Fruit fly (Drosophila melanogaster) whole organism, embryonic: ENCODE data around the gene CG5515.

Source experiments
- Adf1 ChIP-seq: fragments of 200-800 bp; sonication (Bioruptor generic); IDR thresholded peaks from 2 replicates; pipeline ENCODE4 v1.3.6; 2022; ENCODE audit warnings: missing biosample characterization, missing genetic modification characterization
- Antp ChIP-seq: fragments of 200-800 bp; sonication (Bioruptor generic); optimal IDR thresholded peaks from 3 replicates; lab custom pipeline; 2016; ENCODE audit warnings: missing biosample characterization, missing genetic modification characterization
- BtbVII ChIP-seq: fragments of 200-800 bp; sonication (Bioruptor generic); optimal IDR thresholded peaks from 3 replicates; lab custom pipeline; 2017; ENCODE audit warnings: missing biosample characterization, mild to moderate bottlenecking, missing genetic modification characterization
- CG10321 ChIP-seq: fragments of 200-800 bp; sonication (Bioruptor generic); IDR thresholded peaks from 2 replicates; pipeline ENCODE4 v1.3.6; 2022; ENCODE audit warnings: missing biosample characterization, missing genetic modification characterization
- CG12155 ChIP-seq: fragments of 200-800 bp; sonication (Bioruptor generic); optimal IDR thresholded peaks from 3 replicates; lab custom pipeline; 2016; ENCODE audit warnings: missing biosample characterization, missing genetic modification characterization
- CG13424 ChIP-seq: fragments of 200-800 bp; sonication (Bioruptor generic); optimal IDR thresholded peaks from 2 replicates; lab custom pipeline; 2019; ENCODE audit warnings: missing biosample characterization, mild to moderate bottlenecking, missing genetic modification characterization, moderate library complexity
- CG15269 ChIP-seq: fragments of 200-800 bp; sonication (Bioruptor generic); optimal IDR thresholded peaks from 2 replicates; lab custom pipeline; 2018; ENCODE audit warnings: missing biosample characterization, mild to moderate bottlenecking, missing genetic modification characterization, moderate library complexity
- CG1529 ChIP-seq: fragments of 200-800 bp; sonication (Bioruptor generic); optimal IDR thresholded peaks from 3 replicates; lab custom pipeline; 2018; ENCODE audit warnings: missing biosample characterization, missing genetic modification characterization
- CG2120 ChIP-seq: fragments of 200-800 bp; sonication (Bioruptor generic); optimal IDR thresholded peaks from 3 replicates; lab custom pipeline; 2016; ENCODE audit warnings: missing biosample characterization, missing genetic modification characterization
- CG3065 ChIP-seq: fragments of 200-800 bp; sonication (Bioruptor generic); optimal IDR thresholded peaks from 2 replicates; lab custom pipeline; 2016; ENCODE audit warnings: missing biosample characterization, missing genetic modification characterization
- CG31365 ChIP-seq: fragments of 200-800 bp; sonication (Bioruptor generic); optimal IDR thresholded peaks from 2 replicates; lab custom pipeline; 2018; ENCODE audit warnings: missing biosample characterization, mild to moderate bottlenecking, missing genetic modification characterization
- CG3281 ChIP-seq: fragments of 200-800 bp; sonication (Bioruptor generic); optimal IDR thresholded peaks from 3 replicates; lab custom pipeline; 2017; ENCODE audit warnings: missing biosample characterization, mild to moderate bottlenecking, missing genetic modification characterization
- CG4707 ChIP-seq: fragments of 200-800 bp; sonication (Bioruptor generic); optimal IDR thresholded peaks from 2 replicates; lab custom pipeline; 2018; ENCODE audit warnings: missing biosample characterization, mild to moderate bottlenecking, missing genetic modification characterization, moderate library complexity
- CG4730 ChIP-seq: fragments of 200-800 bp; sonication (Bioruptor generic); IDR thresholded peaks from 2 replicates; pipeline ENCODE4 v1.3.6; 2022; ENCODE audit warnings: missing biosample characterization, missing genetic modification characterization
- CG6272 ChIP-seq: fragments of 200-800 bp; sonication (Bioruptor generic); IDR thresholded peaks from 2 replicates; pipeline ENCODE4 v1.3.6; 2022; ENCODE audit warnings: missing biosample characterization, missing genetic modification characterization
- CG6813 ChIP-seq: fragments of 200-800 bp; sonication (Bioruptor generic); optimal IDR thresholded peaks from 2 replicates; lab custom pipeline; 2017; ENCODE audit warnings: missing biosample characterization, missing genetic modification characterization, mild to moderate bottlenecking, moderate library complexity, missing genetic modification reagents
- CG8478 ChIP-seq: fragments of >200 bp; optimal IDR thresholded peaks from 2 replicates; lab custom pipeline; 2018
- CG9932 ChIP-seq: fragments of 200-800 bp; sonication (Bioruptor generic); IDR thresholded peaks from 2 replicates; pipeline ENCODE4 v1.3.6; 2022; ENCODE audit warnings: missing biosample characterization, missing genetic modification characterization
- CTCF ChIP-seq: fragments of 200-800 bp; sonication (Bioruptor generic); optimal IDR thresholded peaks from 2 replicates; lab custom pipeline; 2017; ENCODE audit warnings: missing biosample characterization, mild to moderate bottlenecking, missing genetic modification characterization, moderate library complexity
- Camta ChIP-seq: fragments of 200-800 bp; sonication (Bioruptor generic); optimal IDR thresholded peaks from 2 replicates; lab custom pipeline; 2016; ENCODE audit warnings: missing biosample characterization, missing genetic modification characterization
- Doc3 ChIP-seq: fragments of 200-800 bp; sonication (Bioruptor generic); IDR thresholded peaks from 3 replicates; pipeline ENCODE4 v1.3.6; 2022; ENCODE audit warnings: missing biosample characterization, missing genetic modification characterization; ENCODE audit not compliant: partially characterized antibody
- Ets65A ChIP-seq: fragments of 200-800 bp; sonication (Bioruptor generic); peaks from one replicate; lab custom pipeline; 2016; ENCODE audit warnings: missing biosample characterization, missing genetic modification characterization
- Fer1 ChIP-seq: fragments of 200-800 bp; sonication (Bioruptor generic); optimal IDR thresholded peaks from 2 replicates; lab custom pipeline; 2017; ENCODE audit warnings: missing biosample characterization, mild to moderate bottlenecking, missing genetic modification characterization
- HLH54F ChIP-seq: fragments of 200-800 bp; sonication (Bioruptor generic); optimal IDR thresholded peaks from 3 replicates; lab custom pipeline; 2016; ENCODE audit warnings: missing biosample characterization, missing genetic modification characterization
- Hmx ChIP-seq: fragments of 200-800 bp; sonication (Bioruptor generic); optimal IDR thresholded peaks from 2 replicates; lab custom pipeline; 2016; ENCODE audit warnings: missing biosample characterization, missing genetic modification characterization
- Hr51 ChIP-seq, 2 experiments: fragments of 200-800 bp; sonication (Bioruptor generic); optimal IDR thresholded peaks; 2 replicates in 1 of 2; 3 replicates in 1 of 2; lab custom pipeline; 2016 to 2018; ENCODE audit warnings: missing biosample characterization in 2 of 2, missing genetic modification characterization in 2 of 2, mild to moderate bottlenecking in 1 of 2, moderate library complexity in 1 of 2
- Lpt ChIP-seq: fragments of >200 bp; optimal IDR thresholded peaks from 2 replicates; lab custom pipeline; 2018; ENCODE audit warnings: missing biosample characterization, missing genetic modification characterization
- NC2β ChIP-seq: fragments of 200-800 bp; sonication (Bioruptor generic); optimal IDR thresholded peaks from 2 replicates; lab custom pipeline; 2016; ENCODE audit warnings: missing biosample characterization, missing genetic modification characterization
- Optix ChIP-seq: fragments of 200-800 bp; sonication (Bioruptor generic); IDR thresholded peaks from 3 replicates; pipeline ENCODE4 v1.3.6; 2022; ENCODE audit warnings: missing biosample characterization, missing genetic modification characterization
- Ptx1 ChIP-seq: fragments of 200-800 bp; sonication (Bioruptor generic); IDR thresholded peaks from 2 replicates; pipeline ENCODE4 v1.3.6; 2022; ENCODE audit warnings: missing biosample characterization, missing genetic modification characterization
- Rx ChIP-seq: fragments of 200-800 bp; sonication (Bioruptor generic); IDR thresholded peaks from 2 replicates; pipeline ENCODE4 v1.3.6; 2022; ENCODE audit warnings: missing biosample characterization, missing genetic modification characterization
- Sox100B ChIP-seq: fragments of 200-800 bp; sonication (Bioruptor generic); optimal IDR thresholded peaks from 3 replicates; lab custom pipeline; 2018; ENCODE audit warnings: missing biosample characterization, mild to moderate bottlenecking, missing genetic modification characterization
- Spps ChIP-seq: fragments of 200-800 bp; sonication (Bioruptor generic); optimal IDR thresholded peaks from 2 replicates; lab custom pipeline; 2018; ENCODE audit warnings: missing biosample characterization, mild to moderate bottlenecking, missing genetic modification characterization
- Sry-δ ChIP-seq: fragments of 200-800 bp; sonication (Bioruptor generic); optimal IDR thresholded peaks from 2 replicates; lab custom pipeline; 2016; ENCODE audit warnings: missing biosample characterization, missing genetic modification characterization
- Trl ChIP-seq, 3 experiments: fragments of >200 bp in 2 of 3; fragments of 200-800 bp in 1 of 3; sonication (Bioruptor generic) in 1 of 3; optimal IDR thresholded peaks; 2 replicates in 1 of 3; 3 replicates in 2 of 3; lab custom pipeline; 2016 to 2017; ENCODE audit warnings: missing biosample characterization in 1 of 3, missing genetic modification characterization in 1 of 3
- Xbp1 ChIP-seq: fragments of 200-800 bp; sonication (Bioruptor generic); optimal IDR thresholded peaks from 3 replicates; lab custom pipeline; 2016; ENCODE audit warnings: missing biosample characterization, mild to moderate bottlenecking, missing genetic modification characterization
- bcd ChIP-seq: fragments of 200-800 bp; sonication (Bioruptor generic); optimal IDR thresholded peaks from 2 replicates; lab custom pipeline; 2017; ENCODE audit warnings: missing biosample characterization, mild to moderate bottlenecking, missing genetic modification characterization
- cad ChIP-seq: fragments of >200 bp; optimal IDR thresholded peaks from 2 replicates; lab custom pipeline; 2017; ENCODE audit warnings: missing biosample characterization, missing genetic modification characterization
- ci ChIP-seq: fragments of 200-800 bp; sonication (Bioruptor generic); IDR thresholded peaks from 3 replicates; pipeline ENCODE4 v1.3.6; 2022; ENCODE audit warnings: missing biosample characterization, missing genetic modification characterization
- crc ChIP-seq: fragments of 200-800 bp; sonication (Bioruptor generic); optimal IDR thresholded peaks from 2 replicates; lab custom pipeline; 2016; ENCODE audit warnings: missing biosample characterization, missing genetic modification characterization
- dmrt11E ChIP-seq: fragments of 200-800 bp; sonication (Bioruptor generic); optimal IDR thresholded peaks from 3 replicates; lab custom pipeline; 2018; ENCODE audit warnings: missing biosample characterization, mild to moderate bottlenecking, missing genetic modification characterization, moderate library complexity
- dpn ChIP-seq, 2 experiments: fragments of 200-800 bp; sonication (Bioruptor generic); optimal IDR thresholded peaks; 3 replicates each; lab custom pipeline; 2016; ENCODE audit warnings: missing biosample characterization in 2 of 2, missing genetic modification characterization in 2 of 2
- fd102C ChIP-seq: fragments of 200-800 bp; sonication (Bioruptor generic); optimal IDR thresholded peaks from 2 replicates; lab custom pipeline; 2018; ENCODE audit warnings: missing biosample characterization, mild to moderate bottlenecking, missing genetic modification characterization, moderate library complexity
- fd96Cb ChIP-seq: fragments of 200-800 bp; sonication (Bioruptor generic); optimal IDR thresholded peaks from 2 replicates; lab custom pipeline; 2018; ENCODE audit warnings: missing biosample characterization, mild to moderate bottlenecking, missing genetic modification characterization, moderate library complexity
- gcm ChIP-seq: fragments of 200-800 bp; sonication (Bioruptor generic); optimal IDR thresholded peaks from 2 replicates; lab custom pipeline; 2019; ENCODE audit warnings: missing biosample characterization, mild to moderate bottlenecking, missing genetic modification characterization, moderate library complexity
- gsb-n ChIP-seq: fragments of 200-800 bp; sonication (Bioruptor generic); optimal IDR thresholded peaks from 3 replicates; lab custom pipeline; 2018; ENCODE audit warnings: missing biosample characterization, mild to moderate bottlenecking, missing genetic modification characterization
- pb ChIP-seq: fragments of 200-800 bp; sonication (Bioruptor generic); optimal IDR thresholded peaks from 3 replicates; lab custom pipeline; 2016; ENCODE audit warnings: missing biosample characterization, missing genetic modification characterization
- ranshi ChIP-seq: fragments of 200-800 bp; sonication (Bioruptor generic); IDR thresholded peaks from 2 replicates; pipeline ENCODE4 v1.3.6; 2022; ENCODE audit warnings: missing biosample characterization, missing genetic modification characterization
- repo ChIP-seq: fragments of 200-800 bp; sonication (Bioruptor generic); optimal IDR thresholded peaks from 2 replicates; lab custom pipeline; 2016; ENCODE audit warnings: missing biosample characterization, missing genetic modification characterization
- slp2 ChIP-seq: fragments of 200-800 bp; sonication (Bioruptor generic); optimal IDR thresholded peaks from 2 replicates; lab custom pipeline; 2016; ENCODE audit warnings: missing biosample characterization, missing genetic modification characterization
- yki ChIP-seq: fragments of >200 bp; optimal IDR thresholded peaks from 3 replicates; lab custom pipeline; 2018
- zf30C ChIP-seq: fragments of 200-800 bp; sonication (Bioruptor generic); optimal IDR thresholded peaks from 3 replicates; lab custom pipeline; 2018; ENCODE audit warnings: missing biosample characterization, mild to moderate bottlenecking, missing genetic modification characterization
- zfh1 ChIP-seq: fragments of 200-800 bp; sonication (Bioruptor generic); IDR thresholded peaks from 3 replicates; pipeline ENCODE4 v1.3.6; 2022; ENCODE audit warnings: missing biosample characterization, missing genetic modification characterization

CG5515 gene

dm6 chr3R:24169362-24169761 is 19.3 kb downstream of the CG5515 start, which contains the start of gene CG5510 (continued):
- TF ChIP-seq CG6813 (GFP tag; lab: Kevin White, UChicago) (peak; percentile 22), dmrt11E (peak; percentile 11), CG8478 (lab: Kevin White, UChicago) (no peak), Adf1 (GFP tag; lab: Robert Waterston, UW) (peak; percentile 38; the same call in 1 of the 2 replicates), CG31365 (tag; lab: Kevin White, UChicago) (no peak), NC2β (GFP tag; lab: Kevin White, UChicago) (peak; percentile 32), Xbp1 (GFP tag; lab: Kevin White, UChicago) (peak; percentile 65), CG4730 (GFP tag; lab: Robert Waterston, UW) (no peak), HLH54F (GFP tag; lab: Kevin White, UChicago) (peak; percentile 58), Sry-δ (GFP tag; lab: Kevin White, UChicago) (peak; percentile 98), Hmx (no peak), Doc3 (GFP tag; lab: Robert Waterston, UW) (peak; percentile 97), CG12155 (GFP tag; lab: Kevin White, UChicago) (peak; percentile 28), crc (GFP tag; lab: Kevin White, UChicago) (no peak), Antp (peak; percentile 65), Fer1 (GFP tag; lab: Kevin White, UChicago) (peak; percentile 37), Ptx1 (GFP tag; lab: Robert Waterston, UW) (peak; percentile 48; the same call in 1 of the 2 replicates), slp2 (GFP tag; lab: Kevin White, UChicago) (no peak), ci (GFP tag; lab: Robert Waterston, UW) (peak; percentile 71; the same call in 2 of the 3 replicates), fd102C (GFP tag; lab: Kevin White, UChicago) (no peak), CG9932 (GFP tag; lab: Robert Waterston, UW) (peak; percentile 86), CG13424 (peak; percentile 39), BtbVII (GFP tag; lab: Kevin White, UChicago) (no peak), CG6272 (GFP tag; lab: Robert Waterston, UW) (peak; percentile 32; the same call in 1 of the 2 replicates), zf30C (GFP tag; lab: Kevin White, UChicago) (peak; percentile 94), bcd (peak; percentile 23), Camta (GFP tag; lab: Kevin White, UChicago) (peak; percentile 58), repo (peak; percentile 18), CG3281 (GFP tag; lab: Kevin White, UChicago) (no peak), Sox100B (GFP tag; lab: Kevin White, UChicago) (no peak), zfh1 (GFP tag; lab: Robert Waterston, UW) (0 out of 3 replicates have a peak, but pooled peaks have one; percentile 42), CG15269 (peak; percentile 46), CG4707 (GFP tag; lab: Kevin White, UChicago) (no peak), dpn (GFP tag; optimal IDR thresholded peaks at IDR 0.05; lab: Kevin White, UChicago) (peak; percentile 46 to 68), gsb-n (peak; percentile 13), cad (GFP tag; lab: Kevin White, UChicago) (no peak), fd96Cb (tag; lab: Kevin White, UChicago) (no peak), Rx (GFP tag; lab: Robert Waterston, UW) (0 out of 2 replicates have a peak, but pooled peaks have one; percentile 27), Ets65A (peak; percentile 96), CG1529 (GFP tag; lab: Kevin White, UChicago) (no peak), CG2120 (GFP tag; lab: Kevin White, UChicago) (peak; percentile 78), gcm (GFP tag; lab: Kevin White, UChicago) (no peak), Optix (GFP tag; lab: Robert Waterston, UW) (no peak), Trl (optimal IDR thresholded peaks at IDR 0.05; lab: Kevin White, UChicago) (no peak), Trl (GFP tag; optimal IDR thresholded peaks at IDR 0.05; lab: Kevin White, UChicago) (peak; percentile 40), pb (GFP tag; lab: Kevin White, UChicago) (no peak), CG3065 (GFP tag; lab: Kevin White, UChicago) (no peak), CG10321 (GFP tag; lab: Robert Waterston, UW) (no peak), Spps (tag; lab: Kevin White, UChicago) (peak; percentile 5), yki (lab: Kevin White, UChicago) (no peak), ranshi (GFP tag; lab: Robert Waterston, UW) (peak; percentile 55; the same call in 1 of the 2 replicates), Lpt (GFP tag; lab: Kevin White, UChicago) (no peak), CTCF (GFP tag; lab: Kevin White, UChicago) (no peak), Hr51 (GFP tag; optimal IDR thresholded peaks at IDR 0.05; lab: Kevin White, UChicago) (peak in 1 of 2 experiments; percentile 56)
